Worm (Caenorhabditis elegans) whole organism, mixed stage, embryonic: ENCODE data around the gene K07H8.2.

Experiments
- bed-3 ChIP-seq: fragments of 200-800 bp; sonication (Bioruptor generic); optimal IDR thresholded peaks from 3 replicates; lab custom pipeline; 2018; ENCODE audit warnings: mild to moderate bottlenecking, missing genetic modification characterization, moderate library complexity, missing compliant biosample characterization
- blmp-1 ChIP-seq: fragments of 150-350 bp; optimal IDR thresholded peaks from 2 replicates; lab custom pipeline; 2014; ENCODE audit warnings: missing biosample characterization, missing genetic modification characterization
- ceh-39 ChIP-seq: fragments of 150-350 bp; optimal IDR thresholded peaks from 2 replicates; lab custom pipeline; 2014; ENCODE audit warnings: missing biosample characterization, missing genetic modification characterization
- ceh-43 ChIP-seq: fragments of 200-800 bp; sonication (Bioruptor generic); optimal IDR thresholded peaks from 2 replicates; lab custom pipeline; 2018; ENCODE audit warnings: mild to moderate bottlenecking, missing genetic modification characterization, moderate library complexity, missing compliant biosample characterization
- ces-1 ChIP-seq: fragments of 150-350 bp; optimal IDR thresholded peaks from 2 replicates; lab custom pipeline; 2014; ENCODE audit warnings: missing biosample characterization, missing genetic modification reagents, missing genetic modification characterization
- cnd-1 ChIP-seq: fragments of 200-800 bp; sonication (Bioruptor generic); optimal IDR thresholded peaks from 2 replicates; lab custom pipeline; 2018; ENCODE audit warnings: mild to moderate bottlenecking, missing genetic modification characterization, missing compliant biosample characterization
- drap-1 ChIP-seq: fragments of 200-800 bp; sonication (Bioruptor generic); optimal IDR thresholded peaks from 3 replicates; lab custom pipeline; 2018; ENCODE audit warnings: mild to moderate bottlenecking, missing genetic modification characterization, missing compliant biosample characterization
- elt-1 ChIP-seq: sonication (generic microtip); optimal IDR thresholded peaks from 2 replicates; lab custom pipeline; 2017; ENCODE audit warnings: missing genetic modification characterization, mild to moderate bottlenecking, missing compliant biosample characterization, antibody characterized with exemption, moderate library complexity, borderline replicate concordance; ENCODE audit not compliant: insufficient read depth
- elt-3 ChIP-seq: fragments of 150-350 bp; optimal IDR thresholded peaks from 2 replicates; lab custom pipeline; 2014; ENCODE audit warnings: missing biosample characterization, missing genetic modification characterization
- flh-1 ChIP-seq: fragments of 200-800 bp; sonication (Bioruptor generic); optimal IDR thresholded peaks from 2 replicates; lab custom pipeline; 2018; ENCODE audit warnings: mild to moderate bottlenecking, missing genetic modification characterization, moderate library complexity, missing compliant biosample characterization
- ham-2 ChIP-seq: fragments of 200-800 bp; sonication (Bioruptor generic); optimal IDR thresholded peaks from 2 replicates; lab custom pipeline; 2018; ENCODE audit warnings: mild to moderate bottlenecking, missing genetic modification characterization, missing compliant biosample characterization
- hlh-1 ChIP-seq: fragments of 150-350 bp; optimal IDR thresholded peaks from 2 replicates; lab custom pipeline; 2014; ENCODE audit warnings: missing biosample characterization, missing genetic modification reagents, missing genetic modification characterization
- lin-13 ChIP-seq: fragments of 150-350 bp; optimal IDR thresholded peaks from 2 replicates; lab custom pipeline; 2014; ENCODE audit warnings: missing biosample characterization, missing genetic modification characterization
- lin-32 ChIP-seq: fragments of 200-800 bp; sonication (Bioruptor generic); optimal IDR thresholded peaks from 2 replicates; lab custom pipeline; 2018; ENCODE audit warnings: mild to moderate bottlenecking, missing genetic modification characterization, missing compliant biosample characterization
- mep-1 ChIP-seq: fragments of 150-350 bp; optimal IDR thresholded peaks from 2 replicates; lab custom pipeline; 2017; ENCODE audit warnings: missing biosample characterization, missing genetic modification reagents, missing genetic modification characterization, inconsistent platforms
- nhr-12 ChIP-seq: fragments of 150-350 bp; optimal IDR thresholded peaks from 2 replicates; lab custom pipeline; 2014; ENCODE audit warnings: missing biosample characterization, missing genetic modification characterization
- nhr-2 ChIP-seq: fragments of 150-350 bp; optimal IDR thresholded peaks from 2 replicates; lab custom pipeline; 2014; ENCODE audit warnings: missing biosample characterization, missing genetic modification characterization
- nhr-237 ChIP-seq: fragments of 150-350 bp; optimal IDR thresholded peaks from 2 replicates; lab custom pipeline; 2014; ENCODE audit warnings: missing biosample characterization, missing genetic modification characterization
- nhr-28 ChIP-seq: fragments of 150-350 bp; optimal IDR thresholded peaks from 2 replicates; lab custom pipeline; 2014; ENCODE audit warnings: missing biosample characterization, missing genetic modification characterization
- pha-4 ChIP-seq: fragments of 150-350 bp; optimal IDR thresholded peaks from 2 replicates; lab custom pipeline; 2018; ENCODE audit warnings: missing biosample characterization, missing genetic modification reagents, missing genetic modification characterization
- sem-2 ChIP-seq: fragments of 200-800 bp; sonication (Bioruptor generic); optimal IDR thresholded peaks from 2 replicates; lab custom pipeline; 2018; ENCODE audit warnings: mild to moderate bottlenecking, missing genetic modification characterization, missing compliant biosample characterization
- snpc-4 ChIP-seq: fragments of 150-350 bp; optimal IDR thresholded peaks from 2 replicates; lab custom pipeline; 2014; ENCODE audit warnings: missing biosample characterization, missing genetic modification characterization
- sptf-1 ChIP-seq: sonication (generic microtip); optimal IDR thresholded peaks from 2 replicates; lab custom pipeline; 2017; ENCODE audit warnings: mild to moderate bottlenecking, missing genetic modification characterization, moderate library complexity, missing compliant biosample characterization
- unc-120 ChIP-seq: sonication (generic microtip); optimal IDR thresholded peaks from 2 replicates; lab custom pipeline; 2017; ENCODE audit warnings: missing genetic modification characterization, missing compliant biosample characterization; ENCODE audit not compliant: poor library complexity, severe bottlenecking
- unc-39 ChIP-seq: fragments of 150-350 bp; optimal IDR thresholded peaks from 2 replicates; lab custom pipeline; 2014; ENCODE audit warnings: missing biosample characterization, missing genetic modification characterization
- unc-62 ChIP-seq: fragments of 150-350 bp; optimal IDR thresholded peaks from 2 replicates; lab custom pipeline; 2014; ENCODE audit warnings: missing biosample characterization, missing genetic modification reagents, missing genetic modification characterization
- zip-8 ChIP-seq: fragments of 150-350 bp; optimal IDR thresholded peaks from 2 replicates; lab custom pipeline; 2014; ENCODE audit warnings: missing biosample characterization, missing genetic modification characterization
- ztf-11 ChIP-seq: fragments of 150-350 bp; optimal IDR thresholded peaks from 2 replicates; lab custom pipeline; 2014; ENCODE audit warnings: missing biosample characterization, missing genetic modification characterization

K07H8.2 gene

ce11 chrIV:8301925-8302324 is 10.6 kb downstream of the K07H8.2 start:
- TF ChIP-seq flh-1 (GFP tag; lab: Kevin White, UChicago) = no peak
- no peak for TF ChIP-seq sptf-1 (tag; lab: Kevin White, UChicago)
- peak; percentile 7 for TF ChIP-seq nhr-237 (tag; lab: Kevin White, UChicago)
- TF ChIP-seq lin-13 (tag; lab: Kevin White, UChicago) = no peak
- no peak for TF ChIP-seq elt-1 (tag; lab: Kevin White, UChicago)
- no peak for TF ChIP-seq ztf-11 (tag; lab: Kevin White, UChicago)
- TF ChIP-seq, all 35 proteins: peak for 1

- TF ChIP-seq zip-8 (no peak), blmp-1 (tag; lab: Kevin White, UChicago) (peak; percentile 61)
Observed at ce11 chrIV:8302648-8303161, 11.4 kb downstream of the K07H8.2 start.

DNA sequence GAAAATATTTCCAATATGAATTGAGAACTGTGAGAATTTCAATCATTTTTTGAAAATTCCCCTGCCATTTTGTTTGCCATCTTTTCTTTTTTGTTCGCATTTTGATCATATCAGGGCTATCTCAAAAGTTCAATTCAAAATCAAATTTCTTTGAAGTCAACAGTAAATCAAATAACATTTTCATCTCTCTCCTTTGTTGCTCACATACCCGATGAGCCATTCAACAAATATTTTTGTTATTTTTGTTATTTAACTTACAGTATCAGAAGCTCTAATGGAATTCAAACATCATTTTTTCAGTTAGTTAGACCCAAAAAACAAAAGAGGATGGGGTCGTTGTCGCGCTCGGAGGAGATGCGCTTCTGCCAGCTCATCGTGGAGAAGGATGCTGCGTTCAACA is 12.3 kb downstream of the K07H8.2 start, which contains the start of gene vha-5:
TSS of gene vha-5 (plus strand) at position 301 of the 400 bp plus-strand sequence.
- TF ChIP-seq ceh-39 (tag; lab: Kevin White, UChicago) (no peak), ceh-43 (GFP tag; lab: Kevin White, UChicago) (no peak), blmp-1 (tag; lab: Kevin White, UChicago) (no peak)

DNA sequence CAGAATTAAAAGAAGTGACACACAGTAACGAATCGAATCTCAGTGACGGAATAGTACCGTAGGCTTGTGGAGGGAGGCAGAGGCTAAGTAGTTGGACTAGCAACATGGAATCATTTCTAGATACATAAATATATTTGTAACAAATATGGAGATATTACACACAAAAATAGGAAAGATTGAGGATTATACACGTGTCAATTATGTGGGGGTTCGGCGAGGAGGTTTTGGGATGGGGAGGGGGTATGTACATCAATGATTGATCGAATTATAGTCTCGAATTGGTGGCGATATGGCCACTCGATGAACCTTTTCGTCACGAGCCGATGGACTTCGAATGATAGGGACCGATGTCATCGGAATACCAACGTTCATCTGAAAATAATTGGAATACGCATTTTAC is 16.1 kb downstream of the K07H8.2 start:
- TF ChIP-seq cnd-1 (no peak), lin-32 (GFP tag; lab: Kevin White, UChicago) (no peak), elt-1 (tag; lab: Kevin White, UChicago) (no peak), lin-13 (tag; lab: Kevin White, UChicago) (no peak), nhr-12 (tag; lab: Kevin White, UChicago) (no peak), bed-3 (GFP tag; lab: Kevin White, UChicago) (no peak), drap-1 (no peak), ces-1 (GFP tag; lab: Kevin White, UChicago) (no peak)

DNA sequence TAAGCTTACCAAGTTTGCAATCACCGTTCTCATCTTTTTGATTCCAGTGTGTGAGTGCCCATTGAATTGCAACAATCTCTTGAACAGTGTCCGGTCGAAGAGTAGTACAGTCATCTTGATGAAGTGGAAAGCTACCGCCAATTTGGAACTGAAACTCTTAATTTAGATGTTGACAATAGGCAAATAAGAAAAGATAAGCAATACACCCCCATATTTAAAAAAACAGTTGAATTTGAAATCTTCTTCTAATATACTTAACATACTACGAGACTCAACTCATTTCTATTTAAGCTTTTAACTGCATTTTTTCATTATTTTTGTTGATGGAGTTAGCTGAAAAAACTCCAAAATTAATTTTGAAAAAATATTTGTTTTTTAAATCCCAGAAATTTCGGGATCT is 20.8 kb downstream of the K07H8.2 start:
- TF ChIP-seq sem-2 = no peak
- TF ChIP-seq mep-1 (tag; lab: Kevin White, UChicago) = no peak
- TF ChIP-seq elt-3 = no peak
- TF ChIP-seq ceh-43 (GFP tag; lab: Kevin White, UChicago) = no peak
- TF ChIP-seq zip-8 = no peak
- TF ChIP-seq elt-1 (tag; lab: Kevin White, UChicago) = no peak
- TF ChIP-seq drap-1 = no peak
- TF ChIP-seq lin-13 (tag; lab: Kevin White, UChicago) = no peak
- TF ChIP-seq ceh-39 (tag; lab: Kevin White, UChicago) = no peak
- TF ChIP-seq ham-2 = no peak
- TF ChIP-seq, all 35 proteins: peak for 0

- no peak for TF ChIP-seq nhr-2
- TF ChIP-seq bed-3 (GFP tag; lab: Kevin White, UChicago) = no peak
- TF ChIP-seq snpc-4 (tag; lab: Kevin White, UChicago) = no peak
- no peak for TF ChIP-seq hlh-1 (tag; lab: Kevin White, UChicago)
- TF ChIP-seq unc-39 (tag; lab: Kevin White, UChicago) = no peak
- TF ChIP-seq lin-32 (GFP tag; lab: Kevin White, UChicago) = no peak
- TF ChIP-seq nhr-237 (tag; lab: Kevin White, UChicago) = no peak
- no peak for TF ChIP-seq pha-4
- no peak for TF ChIP-seq lin-13 (tag; lab: Kevin White, UChicago)
- no peak for TF ChIP-seq unc-120 (tag; lab: Kevin White, UChicago)
- TF ChIP-seq nhr-28 = no peak
- TF ChIP-seq unc-62 = no peak
- no peak for TF ChIP-seq elt-1 (tag; lab: Kevin White, UChicago)
- TF ChIP-seq sem-2 = no peak
- no peak for TF ChIP-seq nhr-12 (tag; lab: Kevin White, UChicago)
- TF ChIP-seq, all 35 proteins: peak for 0
Observed at ce11 chrIV:8312846-8313245, 21.5 kb downstream of the K07H8.2 start, which contains the start of gene F35H10.10. Gene F35H10.10 (minus strand): TSS chrIV:8312946.
